Worm (Caenorhabditis elegans) whole organism, young adult: Measurements from ENCODE around the gene pak-2.

Experiments
- ama-1 ChIP-seq, 3 experiments: fragments of 150-350 bp in 1 of 3; sonication (generic microtip) in 2 of 3; optimal IDR thresholded peaks; 2 replicates each; lab custom pipeline; 2014 to 2018; ENCODE audit warnings: missing biosample characterization in 2 of 3, missing genetic modification characterization in 2 of 3, missing genetic modification reagents in 2 of 3
- aptf-3 ChIP-seq: fragments of 200-800 bp; sonication (Bioruptor generic); IDR thresholded peaks from 2 replicates; pipeline ENCODE4 v1.3.6; 2022; ENCODE audit warnings: missing genetic modification characterization, missing compliant biosample characterization
- ceh-40 ChIP-seq: fragments of 200-800 bp; sonication (Bioruptor generic); IDR thresholded peaks from 2 replicates; pipeline ENCODE4 v1.3.6; 2022; ENCODE audit warnings: missing genetic modification characterization, missing compliant biosample characterization
- gei-17 ChIP-seq: fragments of 200-800 bp; sonication (Bioruptor generic); optimal IDR thresholded peaks from 2 replicates; lab custom pipeline; 2018; ENCODE audit warnings: mild to moderate bottlenecking, missing genetic modification characterization, missing compliant biosample characterization
- snpc-1.3 ChIP-seq: sonication (generic microtip); optimal IDR thresholded peaks from 2 replicates; lab custom pipeline; 2017; ENCODE audit warnings: missing genetic modification characterization, mild to moderate bottlenecking, missing compliant biosample characterization, antibody characterized with exemption, moderate library complexity, missing genotype, missing genetic modification reagents; ENCODE audit not compliant: insufficient read depth
- tbp1 ChIP-seq: fragments of 200-800 bp; sonication (Bioruptor generic); optimal IDR thresholded peaks from 2 replicates; lab custom pipeline; 2018; ENCODE audit warnings: mild to moderate bottlenecking, missing genetic modification characterization, missing compliant biosample characterization
- unc-62 ChIP-seq: fragments of 150-350 bp; optimal IDR thresholded peaks from 2 replicates; lab custom pipeline; 2014; ENCODE audit warnings: missing biosample characterization, missing genetic modification reagents, missing genetic modification characterization
- xnd-1 ChIP-seq: sonication (generic microtip); optimal IDR thresholded peaks from 2 replicates; lab custom pipeline; 2016; ENCODE audit warnings: missing genotype, missing genetic modification reagents, missing genetic modification characterization, missing compliant biosample characterization
- ztf-26 ChIP-seq: sonication (generic microtip); optimal IDR thresholded peaks from 2 replicates; lab custom pipeline; 2017; ENCODE audit warnings: missing genetic modification characterization, missing compliant biosample characterization
- ztf-6 ChIP-seq: fragments of 200-800 bp; sonication (Bioruptor generic); IDR thresholded peaks from 2 replicates; pipeline ENCODE4 v1.3.6; 2022; ENCODE audit warnings: missing genetic modification reagents, missing genetic modification characterization, missing compliant biosample characterization

- TF ChIP-seq aptf-3 (GFP tag; lab: Robert Waterston, UW) (no peak), tbp1 (GFP tag; lab: Kevin White, UChicago) (no peak), ceh-40 (no peak), xnd-1 (tag; lab: Kevin White, UChicago) (no peak), ama-1 (optimal IDR thresholded peaks at IDR 0.05; lab: Kevin White, UChicago) (no peak), ama-1 (GFP tag; optimal IDR thresholded peaks at IDR 0.05; lab: Kevin White, UChicago) (no peak), snpc-1.3 (tag; lab: Kevin White, UChicago) (no peak), ztf-26 (no peak), gei-17 (GFP tag; lab: Kevin White, UChicago) (no peak), ztf-6 (GFP tag; lab: Robert Waterston, UW) (no peak), unc-62 (GFP tag; lab: Kevin White, UChicago) (no peak)
Measured at ce11 chrV:11083691-11084090, 44.5 kb upstream of the pak-2 start.
